Fruit fly (Drosophila melanogaster) whole organism, embryonic: Measurements from ENCODE around the gene ATPsynC.

ENCODE experiments used
- Aef1 ChIP-seq: fragments of 200-800 bp; sonication (Bioruptor generic); IDR thresholded peaks from 3 replicates; pipeline ENCODE4 v1.3.6; 2022; ENCODE audit warnings: missing biosample characterization, missing genetic modification characterization
- Bteb2 ChIP-seq: fragments of 200-800 bp; sonication (Bioruptor generic); optimal IDR thresholded peaks from 2 replicates; lab custom pipeline; 2016; ENCODE audit warnings: missing biosample characterization, missing genetic modification characterization
- CG10543 ChIP-seq: fragments of 200-800 bp; sonication (Bioruptor generic); optimal IDR thresholded peaks from 3 replicates; lab custom pipeline; 2017; ENCODE audit warnings: missing biosample characterization, mild to moderate bottlenecking, missing genetic modification characterization, moderate library complexity
- CG11695 ChIP-seq: fragments of 200-800 bp; sonication (Bioruptor generic); IDR thresholded peaks from 3 replicates; pipeline ENCODE4 v1.3.6; 2022; ENCODE audit warnings: missing biosample characterization, missing genetic modification characterization
- CG1233 ChIP-seq: fragments of 200-800 bp; sonication (Bioruptor generic); optimal IDR thresholded peaks from 4 replicates; lab custom pipeline; 2018; ENCODE audit warnings: missing biosample characterization, mild to moderate bottlenecking, missing genetic modification characterization
- CG13624 ChIP-seq: fragments of 200-800 bp; sonication (Bioruptor generic); optimal IDR thresholded peaks from 2 replicates; lab custom pipeline; 2016; ENCODE audit warnings: missing biosample characterization, missing genetic modification characterization
- CG1529 ChIP-seq: fragments of 200-800 bp; sonication (Bioruptor generic); optimal IDR thresholded peaks from 3 replicates; lab custom pipeline; 2018; ENCODE audit warnings: missing biosample characterization, missing genetic modification characterization
- CG15601 ChIP-seq: fragments of 200-800 bp; sonication (Bioruptor generic); optimal IDR thresholded peaks from 3 replicates; lab custom pipeline; 2019; ENCODE audit warnings: missing biosample characterization, mild to moderate bottlenecking, missing genetic modification characterization, moderate library complexity
- CG16779 ChIP-seq: fragments of 200-800 bp; sonication (Bioruptor generic); IDR thresholded peaks from 2 replicates; pipeline ENCODE4 v1.3.6; 2022; ENCODE audit warnings: missing biosample characterization, missing genetic modification characterization
- CG16813 ChIP-seq: fragments of 200-800 bp; sonication (Bioruptor generic); IDR thresholded peaks from 3 replicates; pipeline ENCODE4 v1.3.6; 2022; ENCODE audit warnings: missing biosample characterization, missing genetic modification characterization; ENCODE audit not compliant: partially characterized antibody
- CG17385 ChIP-seq: fragments of 200-800 bp; sonication (Bioruptor generic); optimal IDR thresholded peaks from 3 replicates; lab custom pipeline; 2018; ENCODE audit warnings: missing biosample characterization, mild to moderate bottlenecking, missing genetic modification characterization
- CG17612 ChIP-seq: fragments of 200-800 bp; sonication (Bioruptor generic); IDR thresholded peaks from 2 replicates; pipeline ENCODE4 v1.3.6; 2022; ENCODE audit warnings: missing biosample characterization, missing genetic modification characterization
- CG18476 ChIP-seq: fragments of 200-800 bp; sonication (Bioruptor generic); optimal IDR thresholded peaks from 2 replicates; lab custom pipeline; 2016; ENCODE audit warnings: missing biosample characterization, mild to moderate bottlenecking, missing genetic modification characterization
- CG2129 ChIP-seq: fragments of 200-800 bp; sonication (Bioruptor generic); IDR thresholded peaks from 2 replicates; pipeline ENCODE4 v1.3.6; 2022; ENCODE audit warnings: missing biosample characterization, missing genetic modification characterization; ENCODE audit not compliant: partially characterized antibody
- CG3163 ChIP-seq: fragments of 200-800 bp; sonication (Bioruptor generic); optimal IDR thresholded peaks from 3 replicates; lab custom pipeline; 2016; ENCODE audit warnings: missing biosample characterization, missing genetic modification characterization
- CG32772 ChIP-seq: fragments of 200-800 bp; sonication (Bioruptor generic); IDR thresholded peaks from 2 replicates; pipeline ENCODE4 v1.3.6; 2022; ENCODE audit warnings: missing biosample characterization, missing genetic modification characterization
- CG3995 ChIP-seq: fragments of 200-800 bp; sonication (Bioruptor generic); optimal IDR thresholded peaks from 3 replicates; lab custom pipeline; 2016; ENCODE audit warnings: missing biosample characterization, missing genetic modification characterization
- CG4328 ChIP-seq: fragments of 200-800 bp; sonication (Bioruptor generic); optimal IDR thresholded peaks from 3 replicates; lab custom pipeline; 2017; ENCODE audit warnings: missing biosample characterization, missing genetic modification reagents, missing genetic modification characterization
- CG4424 ChIP-seq: fragments of 200-800 bp; sonication (Bioruptor generic); optimal IDR thresholded peaks from 3 replicates; lab custom pipeline; 2016; ENCODE audit warnings: missing biosample characterization, missing genetic modification characterization
- CG8478 ChIP-seq: fragments of >200 bp; optimal IDR thresholded peaks from 2 replicates; lab custom pipeline; 2018
- CG8765 ChIP-seq: fragments of 200-800 bp; sonication (Bioruptor generic); IDR thresholded peaks from 2 replicates; pipeline ENCODE4 v1.3.6; 2022; ENCODE audit warnings: missing biosample characterization, missing genetic modification characterization
- CG9727 ChIP-seq: fragments of 200-800 bp; sonication (Bioruptor generic); optimal IDR thresholded peaks from 3 replicates; lab custom pipeline; 2017; ENCODE audit warnings: missing biosample characterization, mild to moderate bottlenecking, missing genetic modification characterization
- CG9932 ChIP-seq: fragments of 200-800 bp; sonication (Bioruptor generic); IDR thresholded peaks from 2 replicates; pipeline ENCODE4 v1.3.6; 2022; ENCODE audit warnings: missing biosample characterization, missing genetic modification characterization
- Chrac-16 ChIP-seq: fragments of 200-800 bp; sonication (Bioruptor generic); optimal IDR thresholded peaks from 3 replicates; lab custom pipeline; 2016; ENCODE audit warnings: missing biosample characterization, missing genetic modification characterization
- CoRest ChIP-seq: fragments of 200-800 bp; sonication (Bioruptor generic); optimal IDR thresholded peaks from 3 replicates; lab custom pipeline; 2018; ENCODE audit warnings: missing biosample characterization, mild to moderate bottlenecking, missing genetic modification characterization, moderate library complexity
- D ChIP-seq, 2 experiments: fragments of 200-800 bp in 1 of 2; fragments of >200 bp in 1 of 2; sonication (Bioruptor generic) in 1 of 2; optimal IDR thresholded peaks; 2 replicates in 1 of 2; 3 replicates in 1 of 2; lab custom pipeline; 2017; ENCODE audit warnings: mild to moderate bottlenecking in 1 of 2, missing biosample characterization in 1 of 2, missing genetic modification characterization in 1 of 2, missing genetic modification reagents in 1 of 2
- D19B ChIP-seq: fragments of 200-800 bp; sonication (Bioruptor generic); optimal IDR thresholded peaks from 2 replicates; lab custom pipeline; 2017; ENCODE audit warnings: missing biosample characterization, mild to moderate bottlenecking, missing genetic modification characterization
- Dp ChIP-seq: fragments of 200-800 bp; sonication (Bioruptor generic); optimal IDR thresholded peaks from 2 replicates; lab custom pipeline; 2018; ENCODE audit warnings: missing biosample characterization, mild to moderate bottlenecking, missing genetic modification characterization, moderate library complexity
- E2f2 ChIP-seq: fragments of 200-800 bp; sonication (Bioruptor generic); IDR thresholded peaks from 2 replicates; pipeline ENCODE4 v1.3.6; 2022; ENCODE audit warnings: missing biosample characterization, missing genetic modification characterization
- Ets65A ChIP-seq: fragments of 200-800 bp; sonication (Bioruptor generic); peaks from one replicate; lab custom pipeline; 2016; ENCODE audit warnings: missing biosample characterization, missing genetic modification characterization
- Hey ChIP-seq: fragments of 200-800 bp; sonication (Bioruptor generic); optimal IDR thresholded peaks from 3 replicates; lab custom pipeline; 2018; ENCODE audit warnings: missing biosample characterization, mild to moderate bottlenecking, missing genetic modification characterization
- Lpt ChIP-seq: fragments of >200 bp; optimal IDR thresholded peaks from 2 replicates; lab custom pipeline; 2018; ENCODE audit warnings: missing biosample characterization, missing genetic modification characterization
- NFAT ChIP-seq: fragments of 200-800 bp; sonication (Bioruptor generic); IDR thresholded peaks from 2 replicates; pipeline ENCODE4 v1.3.6; 2022; ENCODE audit warnings: missing biosample characterization, missing genetic modification characterization
- Six4 ChIP-seq: fragments of 200-800 bp; sonication (Bioruptor generic); optimal IDR thresholded peaks from 2 replicates; lab custom pipeline; 2016; ENCODE audit warnings: missing biosample characterization, missing genetic modification characterization
- Stat92E ChIP-seq, 3 experiments: fragments of >200 bp in 2 of 3; fragments of 200-800 bp in 1 of 3; sonication (Bioruptor generic) in 1 of 3; optimal IDR thresholded peaks; 2 replicates each; lab custom pipeline; 2017 to 2019; ENCODE audit warnings: missing biosample characterization in 3 of 3, missing genetic modification characterization in 3 of 3, mild to moderate bottlenecking in 1 of 3, moderate library complexity in 1 of 3
- TFAM ChIP-seq: fragments of 200-800 bp; sonication (Bioruptor generic); optimal IDR thresholded peaks from 2 replicates; lab custom pipeline; 2017; ENCODE audit warnings: missing biosample characterization, missing genetic modification characterization, inconsistent platforms
- Xrp1 ChIP-seq: fragments of 200-800 bp; sonication (Bioruptor generic); IDR thresholded peaks from 2 replicates; pipeline ENCODE4 v1.3.6; 2022; ENCODE audit warnings: missing biosample characterization, missing genetic modification characterization
- chn ChIP-seq: fragments of 200-800 bp; sonication (Bioruptor generic); optimal IDR thresholded peaks from 2 replicates; lab custom pipeline; 2016; ENCODE audit warnings: missing biosample characterization, missing genetic modification characterization
- ci ChIP-seq: fragments of 200-800 bp; sonication (Bioruptor generic); IDR thresholded peaks from 3 replicates; pipeline ENCODE4 v1.3.6; 2022; ENCODE audit warnings: missing biosample characterization, missing genetic modification characterization
- her ChIP-seq: fragments of 200-800 bp; sonication (Bioruptor generic); optimal IDR thresholded peaks from 2 replicates; lab custom pipeline; 2016; ENCODE audit warnings: missing biosample characterization, missing genetic modification characterization
- mirr ChIP-seq: fragments of 200-800 bp; sonication (Bioruptor generic); optimal IDR thresholded peaks from 3 replicates; lab custom pipeline; 2018; ENCODE audit warnings: missing biosample characterization, mild to moderate bottlenecking, missing genetic modification characterization
- p53 ChIP-seq: fragments of 200-800 bp; sonication (Bioruptor generic); optimal IDR thresholded peaks from 2 replicates; lab custom pipeline; 2016; ENCODE audit warnings: missing biosample characterization, missing genetic modification characterization
- pum ChIP-seq: fragments of 200-800 bp; sonication (Bioruptor generic); optimal IDR thresholded peaks from 2 replicates; lab custom pipeline; 2016; ENCODE audit warnings: missing biosample characterization, missing genetic modification characterization
- sisA ChIP-seq: fragments of 200-800 bp; sonication (Bioruptor generic); IDR thresholded peaks from 2 replicates; pipeline ENCODE4 v1.3.6; 2022; ENCODE audit warnings: missing biosample characterization, missing genetic modification characterization
- sna ChIP-seq: fragments of 200-800 bp; sonication (Bioruptor generic); IDR thresholded peaks from 2 replicates; pipeline ENCODE4 v1.3.6; 2022; ENCODE audit warnings: missing biosample characterization, missing genetic modification characterization; ENCODE audit not compliant: partially characterized antibody
- stc ChIP-seq: fragments of 200-800 bp; sonication (Bioruptor generic); IDR thresholded peaks from 2 replicates; pipeline ENCODE4 v1.3.6; 2022; ENCODE audit warnings: missing biosample characterization, missing genetic modification characterization
- tup ChIP-seq: fragments of 200-800 bp; sonication (Bioruptor generic); optimal IDR thresholded peaks from 2 replicates; lab custom pipeline; 2016; ENCODE audit warnings: missing biosample characterization, mild to moderate bottlenecking, missing genetic modification characterization, moderate library complexity
- tx ChIP-seq: fragments of 200-800 bp; sonication (Bioruptor generic); optimal IDR thresholded peaks from 2 replicates; lab custom pipeline; 2016; ENCODE audit warnings: missing biosample characterization, missing genetic modification characterization
- wdn ChIP-seq: fragments of 200-800 bp; sonication (Bioruptor generic); IDR thresholded peaks from 2 replicates; pipeline ENCODE4 v1.3.6; 2022; ENCODE audit warnings: missing biosample characterization, missing genetic modification characterization
- wor ChIP-seq: fragments of 200-800 bp; sonication (Bioruptor generic); IDR thresholded peaks from 2 replicates; pipeline ENCODE4 v1.3.6; 2022; ENCODE audit warnings: missing biosample characterization, missing genetic modification characterization

The ATPsynC gene

DNA sequence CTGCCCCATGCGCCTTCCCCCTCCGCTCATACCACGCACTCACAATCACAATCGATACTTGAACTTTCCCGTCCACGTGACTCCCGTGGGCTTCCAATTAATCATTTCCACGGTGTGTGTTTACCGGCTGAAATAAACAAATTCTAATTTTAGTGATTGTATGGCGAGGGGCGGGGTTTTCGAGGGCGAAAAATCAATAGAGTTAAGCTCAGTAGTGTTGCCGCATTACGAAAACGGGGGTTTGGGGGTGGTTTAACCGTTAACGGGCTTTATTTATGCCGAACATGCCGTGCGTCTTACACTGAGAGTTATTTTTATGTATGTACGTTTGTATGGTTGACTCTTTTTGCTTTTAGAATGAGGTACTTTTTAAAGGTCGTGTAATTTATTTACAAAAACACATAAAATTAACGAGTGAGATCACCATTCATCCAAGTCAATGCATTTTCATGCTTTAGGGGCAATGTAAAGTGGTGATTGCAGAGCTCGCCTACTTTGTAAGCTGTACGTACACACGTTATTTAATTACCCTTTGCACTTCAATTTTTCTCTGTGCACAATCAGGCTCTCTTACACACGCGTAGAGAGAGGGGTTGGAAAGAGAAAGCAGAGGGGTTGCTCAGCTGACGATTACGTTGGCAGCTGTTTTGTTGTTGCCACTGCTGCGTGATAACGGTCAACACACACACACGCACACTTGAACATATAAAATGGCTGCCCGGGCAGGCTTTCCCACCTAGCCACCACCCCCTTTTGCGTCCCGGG, 2.9 kb upstream of the ATPsynC start (continued):
- TF ChIP-seq NFAT (GFP tag; lab: Robert Waterston, UW) (no peak), CG32772 (GFP tag; lab: Robert Waterston, UW) (no peak), TFAM (GFP tag; lab: Kevin White, UChicago) (peak; percentile 16), CG1529 (peak; percentile 68), Stat92E (GFP tag; optimal IDR thresholded peaks at IDR 0.05; lab: Kevin White, UChicago) (no peak), CG9932 (no peak), CG13624 (GFP tag; lab: Kevin White, UChicago) (peak; percentile 89), D19B (GFP tag; lab: Kevin White, UChicago) (peak; percentile 67), Bteb2 (GFP tag; lab: Kevin White, UChicago) (peak; percentile 74), CG17612 (no peak), CG16813 (no peak), CG4424 (GFP tag; lab: Kevin White, UChicago) (peak; percentile 68), Lpt (no peak), CG10543 (peak; percentile 82), wdn (no peak), D (optimal IDR thresholded peaks at IDR 0.05; lab: Kevin White, UChicago) (no peak), D (GFP tag; optimal IDR thresholded peaks at IDR 0.05; lab: Kevin White, UChicago) (peak; percentile 73), ci (GFP tag; lab: Robert Waterston, UW) (no peak), CG8478 (lab: Kevin White, UChicago) (no peak), Chrac-16 (GFP tag; lab: Kevin White, UChicago) (peak; percentile 82), Hey (tag; lab: Kevin White, UChicago) (no peak), Dp (GFP tag; lab: Kevin White, UChicago) (no peak), CoRest (peak; percentile 92), CG11695 (GFP tag; lab: Robert Waterston, UW) (no peak), CG3163 (GFP tag; lab: Kevin White, UChicago) (peak; percentile 79), CG4328 (GFP tag; lab: Kevin White, UChicago) (peak; percentile 34), wor (GFP tag; lab: Robert Waterston, UW) (no peak), p53 (GFP tag; lab: Kevin White, UChicago) (peak; percentile 37), mirr (peak; percentile 14), chn (GFP tag; lab: Kevin White, UChicago) (peak; percentile 78), Six4 (GFP tag; lab: Kevin White, UChicago) (peak; percentile 71), CG9727 (GFP tag; lab: Kevin White, UChicago) (peak; percentile 90), CG15601 (tag; lab: Kevin White, UChicago) (peak; percentile 69), sna (GFP tag; lab: Robert Waterston, UW) (no peak), CG16779 (GFP tag; lab: Robert Waterston, UW) (no peak), E2f2 (GFP tag; lab: Robert Waterston, UW) (no peak), sisA (GFP tag; lab: Robert Waterston, UW) (no peak), CG18476 (GFP tag; lab: Kevin White, UChicago) (peak; percentile 76), stc (GFP tag; lab: Robert Waterston, UW) (no peak), pum (GFP tag; lab: Kevin White, UChicago) (peak; percentile 83), CG17385 (GFP tag; lab: Kevin White, UChicago) (peak; percentile 78), tx (GFP tag; lab: Kevin White, UChicago) (peak; percentile 79), tup (GFP tag; lab: Kevin White, UChicago) (peak; percentile 50), Aef1 (GFP tag; lab: Robert Waterston, UW) (no peak), Ets65A (GFP tag; lab: Kevin White, UChicago) (peak; percentile 98), CG2129 (GFP tag; lab: Robert Waterston, UW) (no peak), CG1233 (GFP tag; lab: Kevin White, UChicago) (peak; percentile 76), her (GFP tag; lab: Kevin White, UChicago) (peak; percentile 83), CG3995 (peak; percentile 27), Xrp1 (no peak), CG8765 (GFP tag; lab: Robert Waterston, UW) (no peak)
